Worm (Caenorhabditis elegans) whole organism, young adult: ENCODE data around the gene srsx-37.

ENCODE experiments used
- B0035.1 ChIP-seq: sonication (generic microtip); optimal IDR thresholded peaks from 2 replicates; lab custom pipeline; 2016; ENCODE audit warnings: missing genetic modification characterization, mild to moderate bottlenecking, missing compliant biosample characterization, missing genotype, missing genetic modification reagents
- B0261.1 ChIP-seq: sonication (generic microtip); optimal IDR thresholded peaks from 2 replicates; lab custom pipeline; 2016; ENCODE audit warnings: mild to moderate bottlenecking, missing genetic modification characterization, moderate library complexity, missing compliant biosample characterization
- C06A6.2 ChIP-seq: fragments of 200-800 bp; sonication (Bioruptor generic); conservative IDR thresholded peaks from 2 replicates; pipeline ENCODE4 v1.3.6; 2022; ENCODE audit warnings: missing genetic modification characterization, missing compliant biosample characterization
- D2030.7 ChIP-seq: fragments of 200-800 bp; sonication (Bioruptor generic); IDR thresholded peaks from 2 replicates; pipeline ENCODE4 v1.3.6; 2022; ENCODE audit warnings: missing genetic modification reagents, missing genetic modification characterization, missing compliant biosample characterization
- F37B4.10 ChIP-seq: fragments of 200-800 bp; sonication (Bioruptor generic); IDR thresholded peaks from 2 replicates; pipeline ENCODE4 v1.3.6; 2022; ENCODE audit warnings: missing genetic modification characterization, missing compliant biosample characterization
- F52B5.7 ChIP-seq: sonication (generic microtip); optimal IDR thresholded peaks from 2 replicates; lab custom pipeline; 2016; ENCODE audit warnings: mild to moderate bottlenecking, missing genetic modification characterization, missing compliant biosample characterization
- T26A5.8 ChIP-seq: sonication (generic microtip); optimal IDR thresholded peaks from 2 replicates; lab custom pipeline; 2016; ENCODE audit warnings: missing genetic modification characterization, missing compliant biosample characterization
- Y53F4B.3 ChIP-seq: fragments of 200-800 bp; sonication (Bioruptor generic); IDR thresholded peaks from 2 replicates; pipeline ENCODE4 v1.3.6; 2022; ENCODE audit warnings: missing genetic modification reagents, missing genetic modification characterization, missing compliant biosample characterization
- Y79H2A.3 ChIP-seq: fragments of 200-800 bp; sonication (Bioruptor generic); conservative IDR thresholded peaks from 2 replicates; pipeline ENCODE4 v1.3.6; 2022; ENCODE audit warnings: missing genetic modification reagents, missing genetic modification characterization, missing compliant biosample characterization
- Y95B8A.8 ChIP-seq: fragments of 200-800 bp; sonication (Bioruptor generic); IDR thresholded peaks from 2 replicates; pipeline ENCODE4 v1.3.6; 2022; ENCODE audit warnings: missing genetic modification reagents, missing genetic modification characterization, missing compliant biosample characterization
- athp-1 ChIP-seq: sonication (generic microtip); optimal IDR thresholded peaks from 2 replicates; lab custom pipeline; 2017; ENCODE audit warnings: mild to moderate bottlenecking, missing genetic modification characterization, missing compliant biosample characterization
- attf-3 ChIP-seq: fragments of 200-800 bp; sonication (Bioruptor generic); conservative IDR thresholded peaks from 2 replicates; pipeline ENCODE4 v1.3.6; 2022; ENCODE audit warnings: missing genetic modification reagents, missing genetic modification characterization, missing compliant biosample characterization
- cebp-1 ChIP-seq, 2 experiments: fragments of 200-800 bp in 1 of 2; sonication (Bioruptor generic) in 1 of 2; sonication (generic microtip) in 1 of 2; IDR thresholded peaks in 1 of 2; optimal IDR thresholded peaks in 1 of 2; 2 replicates each; pipeline versions ENCODE4 v1.3.6 to Lab custom; 2017 to 2022; ENCODE audit warnings: missing compliant biosample characterization in 2 of 2, missing genetic modification characterization in 2 of 2, mild to moderate bottlenecking in 1 of 2, missing genetic modification reagents in 1 of 2, moderate library complexity in 1 of 2
- ceh-100 ChIP-seq: fragments of 200-800 bp; sonication (Bioruptor generic); IDR thresholded peaks from 2 replicates; pipeline ENCODE4 v1.3.6; 2022; ENCODE audit warnings: missing genetic modification reagents, missing genetic modification characterization, missing compliant biosample characterization
- ceh-27 ChIP-seq: fragments of 200-800 bp; sonication (Bioruptor generic); optimal IDR thresholded peaks from 2 replicates; lab custom pipeline; 2018; ENCODE audit warnings: mild to moderate bottlenecking, missing genetic modification characterization, moderate library complexity, missing compliant biosample characterization
- efl-1 ChIP-seq: fragments of 150-350 bp; optimal IDR thresholded peaks from 2 replicates; lab custom pipeline; 2014; ENCODE audit warnings: missing biosample characterization, missing genetic modification reagents, missing genetic modification characterization
- egl-44 ChIP-seq: fragments of 200-800 bp; sonication (Bioruptor generic); IDR thresholded peaks from 2 replicates; pipeline ENCODE4 v1.3.6; 2022; ENCODE audit warnings: missing genetic modification reagents, missing genetic modification characterization, missing compliant biosample characterization
- egrh-3 ChIP-seq: fragments of 200-800 bp; sonication (Bioruptor generic); IDR thresholded peaks from 2 replicates; pipeline ENCODE4 v1.3.6; 2022; ENCODE audit warnings: missing genetic modification reagents, missing genetic modification characterization, missing compliant biosample characterization
- ets-4 ChIP-seq: fragments of 200-800 bp; sonication (Bioruptor generic); optimal IDR thresholded peaks from 2 replicates; lab custom pipeline; 2018; ENCODE audit warnings: mild to moderate bottlenecking, missing genetic modification characterization, missing compliant biosample characterization
- hlh-26 ChIP-seq: fragments of 200-800 bp; sonication (Bioruptor generic); conservative IDR thresholded peaks from 2 replicates; pipeline ENCODE4 v1.3.6; 2022; ENCODE audit warnings: missing genetic modification reagents, missing genetic modification characterization, missing compliant biosample characterization
- lin-35 ChIP-seq, 3 experiments: fragments of 150-350 bp in 2 of 3; sonication (generic microtip) in 1 of 3; optimal IDR thresholded peaks; 2 replicates each; lab custom pipeline; 2014 to 2018; ENCODE audit warnings: missing biosample characterization in 3 of 3, missing genetic modification characterization in 3 of 3, missing genetic modification reagents in 3 of 3
- lin-54 ChIP-seq: fragments of 200-800 bp; sonication (Bioruptor generic); optimal IDR thresholded peaks from 2 replicates; lab custom pipeline; 2018; ENCODE audit warnings: mild to moderate bottlenecking, missing genetic modification characterization, missing compliant biosample characterization
- lsy-27 ChIP-seq: sonication (generic microtip); optimal IDR thresholded peaks from 2 replicates; lab custom pipeline; 2017; ENCODE audit warnings: missing genetic modification characterization, mild to moderate bottlenecking, missing compliant biosample characterization, antibody characterized with exemption, missing genotype, borderline replicate concordance; ENCODE audit not compliant: insufficient read depth
- mxl-1 ChIP-seq: sonication (generic microtip); optimal IDR thresholded peaks from 2 replicates; lab custom pipeline; 2016; ENCODE audit warnings: missing genetic modification characterization, missing compliant biosample characterization
- nfya-1 ChIP-seq: sonication (generic microtip); optimal IDR thresholded peaks from 2 replicates; lab custom pipeline; 2017; ENCODE audit warnings: antibody characterized with exemption, missing compliant biosample characterization, missing genetic modification characterization, borderline replicate concordance; ENCODE audit not compliant: insufficient read depth
- pbrm-1 ChIP-seq: fragments of 200-800 bp; sonication (Bioruptor generic); IDR thresholded peaks from 2 replicates; pipeline ENCODE4 v1.3.6; 2022; ENCODE audit warnings: missing genetic modification reagents, missing genetic modification characterization, missing compliant biosample characterization
- rpc-1 ChIP-seq, 2 experiments: fragments of 150-350 bp in 1 of 2; sonication (generic microtip) in 1 of 2; optimal IDR thresholded peaks; 2 replicates each; lab custom pipeline; 2014 to 2018; ENCODE audit warnings: missing biosample characterization in 1 of 2, missing genetic modification characterization in 1 of 2, missing genetic modification reagents in 1 of 2, missing genotype in 1 of 2
- sdz-38 ChIP-seq: sonication (generic microtip); optimal IDR thresholded peaks from 2 replicates; lab custom pipeline; 2016; ENCODE audit warnings: missing genotype, missing genetic modification characterization, missing compliant biosample characterization
- snpc-1.3 ChIP-seq: sonication (generic microtip); optimal IDR thresholded peaks from 2 replicates; lab custom pipeline; 2017; ENCODE audit warnings: missing genetic modification characterization, mild to moderate bottlenecking, missing compliant biosample characterization, antibody characterized with exemption, moderate library complexity, missing genotype, missing genetic modification reagents; ENCODE audit not compliant: insufficient read depth
- snpc-3.4 ChIP-seq: sonication (generic microtip); optimal IDR thresholded peaks from 2 replicates; lab custom pipeline; 2017; ENCODE audit warnings: missing genetic modification characterization, mild to moderate bottlenecking, missing compliant biosample characterization, antibody characterized with exemption, moderate library complexity, missing genotype, missing genetic modification reagents
- tbx-9 ChIP-seq: sonication (generic microtip); optimal IDR thresholded peaks from 2 replicates; lab custom pipeline; 2016; ENCODE audit warnings: borderline replicate concordance, missing genetic modification characterization, inconsistent platforms, missing compliant biosample characterization
- unc-130 ChIP-seq: sonication (generic microtip); optimal IDR thresholded peaks from 2 replicates; lab custom pipeline; 2016; ENCODE audit warnings: missing genetic modification reagents, missing genetic modification characterization, missing compliant biosample characterization
- ztf-22 ChIP-seq: fragments of 200-800 bp; sonication (Bioruptor generic); optimal IDR thresholded peaks from 2 replicates; lab custom pipeline; 2018; ENCODE audit warnings: mild to moderate bottlenecking, missing genetic modification characterization, moderate library complexity, missing compliant biosample characterization
- ztf-25 ChIP-seq: fragments of 200-800 bp; sonication (Bioruptor generic); IDR thresholded peaks from 2 replicates; pipeline ENCODE4 v1.3.6; 2022; ENCODE audit warnings: missing genetic modification reagents, missing genetic modification characterization, missing compliant biosample characterization

Gene srsx-37

ce11 chrV:15259049-15259448 is at the start of gene srsx-37:
Gene srsx-37 (minus strand): TSS chrV:15259149.
- no peak for TF ChIP-seq sdz-38 (tag; lab: Kevin White, UChicago)
- TF ChIP-seq B0261.1 (tag; lab: Kevin White, UChicago) = no peak
- TF ChIP-seq snpc-1.3 (tag; lab: Kevin White, UChicago) = no peak
- no peak for TF ChIP-seq snpc-3.4 (tag; lab: Kevin White, UChicago)
- TF ChIP-seq C06A6.2 = no peak
- TF ChIP-seq D2030.7 = no peak

ce11 chrV:15306745-15307144 is 47.8 kb upstream of the srsx-37 start, which contains the start of gene T26H8.4:
Gene T26H8.4 (minus strand): TSS chrV:15306845.
- no peak for TF ChIP-seq lsy-27 (tag; lab: Kevin White, UChicago)
- no peak for TF ChIP-seq athp-1 (tag; lab: Kevin White, UChicago)
- TF ChIP-seq cebp-1 (GFP tag; IDR thresholded peaks at IDR 0.05; lab: Robert Waterston, UW) = no peak
- no peak for TF ChIP-seq cebp-1 (tag; optimal IDR thresholded peaks at IDR 0.05; lab: Kevin White, UChicago)
- TF ChIP-seq F37B4.10 (GFP tag; lab: Robert Waterston, UW) = no peak
- TF ChIP-seq Y95B8A.8 (GFP tag; lab: Robert Waterston, UW) = no peak
- no peak for TF ChIP-seq rpc-1 (optimal IDR thresholded peaks at IDR 0.05; lab: Kevin White, UChicago)
- TF ChIP-seq rpc-1 (tag; optimal IDR thresholded peaks at IDR 0.05; lab: Kevin White, UChicago) = no peak
- TF ChIP-seq ztf-25 = no peak
- no peak for TF ChIP-seq ztf-22 (GFP tag; lab: Kevin White, UChicago)
- no peak for TF ChIP-seq Y53F4B.3 (GFP tag; lab: Robert Waterston, UW)
- TF ChIP-seq ceh-27 (GFP tag; lab: Kevin White, UChicago) = no peak
- no peak for TF ChIP-seq T26A5.8 (tag; lab: Kevin White, UChicago)
- TF ChIP-seq egrh-3 = no peak

DNA sequence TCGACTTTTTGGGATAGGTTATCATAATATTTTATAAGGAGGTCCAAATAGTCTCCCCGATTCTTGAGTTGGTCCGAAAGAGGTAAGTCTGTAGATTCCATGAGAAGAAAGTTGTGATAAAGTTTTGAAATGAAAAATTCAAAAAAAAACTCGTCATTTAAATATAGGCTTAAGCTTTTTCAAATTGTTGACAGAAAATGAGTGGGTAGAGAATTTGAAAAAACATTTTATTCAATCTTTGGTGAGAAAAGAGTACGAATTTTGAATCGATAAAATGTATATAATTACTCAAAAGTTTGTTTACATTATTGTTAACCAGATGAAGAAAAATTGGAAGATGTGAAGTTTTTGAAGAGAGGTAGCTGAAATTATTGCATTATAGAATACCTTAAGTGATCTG is 46.6 kb upstream of the srsx-37 start, which contains the start of gene T26H8.5:
TSS of gene T26H8.5 (minus strand) at position 101 of the 400 bp plus-strand sequence.
- TF ChIP-seq B0035.1 (tag; lab: Kevin White, UChicago) (no peak), mxl-1 (tag; lab: Kevin White, UChicago) (no peak), efl-1 (GFP tag; lab: Kevin White, UChicago) (no peak), lin-54 (GFP tag; lab: Kevin White, UChicago) (no peak), lin-35 (GFP tag; optimal IDR thresholded peaks at IDR 0.05; lab: Kevin White, UChicago) (no peak), hlh-26 (no peak), Y79H2A.3 (GFP tag; lab: Robert Waterston, UW) (no peak), tbx-9 (tag; lab: Kevin White, UChicago) (no peak), pbrm-1 (GFP tag; lab: Robert Waterston, UW) (no peak), snpc-3.4 (tag; lab: Kevin White, UChicago) (no peak), nfya-1 (tag; lab: Kevin White, UChicago) (no peak), egl-44 (GFP tag; lab: Robert Waterston, UW) (no peak), attf-3 (no peak), unc-130 (GFP tag; lab: Kevin White, UChicago) (no peak), ets-4 (no peak), F52B5.7 (no peak), ceh-100 (GFP tag; lab: Robert Waterston, UW) (no peak)
